Worm (Caenorhabditis elegans): Measurements from ENCODE around the gene K03A11.6.

DNA sequence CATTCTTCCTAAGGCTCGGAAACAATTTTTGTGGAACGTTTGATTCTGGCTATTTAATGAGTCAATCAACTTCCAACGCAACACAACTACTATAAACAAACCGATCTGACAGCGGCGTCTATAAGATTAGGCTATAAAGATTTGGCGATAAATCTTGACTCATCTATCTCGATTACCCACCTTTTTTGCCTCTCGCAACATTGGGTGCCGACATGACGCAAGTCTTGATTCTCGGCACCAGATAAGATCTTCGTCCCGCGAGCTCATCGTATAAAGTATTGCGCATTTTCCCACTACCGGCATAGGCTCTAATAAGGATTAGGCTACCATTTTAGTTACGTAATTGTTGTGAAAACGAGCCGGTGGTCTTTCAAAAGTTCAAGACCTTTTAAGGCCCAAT, 43.8 kb upstream of the K03A11.6 start:
- TF ChIP-seq hmg-4 (GFP tag; optimal IDR thresholded peaks at IDR 0.05) = no peak
- no peak for TF ChIP-seq B0310.2 (tag; optimal IDR thresholded peaks at IDR 0.05)
- no peak for TF ChIP-seq tbx-37 (GFP tag; conservative IDR thresholded peaks at IDR 0.05)

Data from whole organism, early embryonic.